Worm (Caenorhabditis elegans): ENCODE measurements around the gene ZC239.15.
"Not testable (repeated sequence)": the region's sequence is repeated elsewhere in the genome, so short reads cannot be mapped to it uniquely, and the experiment has no call there.

Gene ZC239.15

ce11 chrII:3201242-3201641, 23.3 kb downstream of the ZC239.15 start, which contains the start of gene sri-48:
sri-48 (minus strand) TSS chrII:3201342.
- not testable (repeated sequence) for TF ChIP-seq unc-62 (GFP tag; optimal IDR thresholded peaks at IDR 0.05)

ce11 chrII:3198998-3199397, 25.5 kb downstream of the ZC239.15 start, which contains the start of gene sri-51:
sri-51 (minus strand) TSS chrII:3199098.
- TF ChIP-seq unc-62 (GFP tag; optimal IDR thresholded peaks at IDR 0.05) = no peak

- no peak for TF ChIP-seq unc-62 (GFP tag; optimal IDR thresholded peaks at IDR 0.05)
Measured at ce11 chrII:3196966-3197365, 27.6 kb downstream of the ZC239.15 start, which contains the start of gene gcy-15. gcy-15 (minus strand) TSS chrII:3197066.

ce11 chrII:3195739-3196138, 28.8 kb downstream of the ZC239.15 start:
- no peak for TF ChIP-seq unc-62 (GFP tag; optimal IDR thresholded peaks at IDR 0.05)

- TF ChIP-seq unc-62 (GFP tag; optimal IDR thresholded peaks at IDR 0.05) = not testable (repeated sequence)
Measured at ce11 chrII:3191544-3191943, 33.0 kb downstream of the ZC239.15 start, which contains the start of gene Y27F2A.9. Y27F2A.9 (minus strand) TSS chrII:3191644.

- not testable (repeated sequence) for TF ChIP-seq unc-62 (GFP tag; optimal IDR thresholded peaks at IDR 0.05)
Measured at ce11 chrII:3189038-3189437, 35.5 kb downstream of the ZC239.15 start, which contains the start of gene Y27F2A.11. Y27F2A.11 (plus strand) TSS chrII:3189338.

- TF ChIP-seq unc-62 (GFP tag; optimal IDR thresholded peaks at IDR 0.05) = no peak
Measured at ce11 chrII:3185848-3186247, 38.7 kb downstream of the ZC239.15 start.

ce11 chrII:3184858-3185257, 39.7 kb downstream of the ZC239.15 start, which contains the start of gene sri-78:
sri-78 (plus strand) TSS chrII:3185158.
- TF ChIP-seq unc-62 (GFP tag; optimal IDR thresholded peaks at IDR 0.05) = not testable (repeated sequence)

- TF ChIP-seq unc-62 (GFP tag; optimal IDR thresholded peaks at IDR 0.05) = not testable (repeated sequence)
Measured at ce11 chrII:3183300-3183840, 41.2 kb downstream of the ZC239.15 start, which contains the start of the genes Y27F2A.6 and Y27F2A.8. Y27F2A.6 (minus strand) TSS chrII:3183400. Y27F2A.8 (plus strand) TSS chrII:3183790.

- not testable (repeated sequence) for TF ChIP-seq unc-62 (GFP tag; optimal IDR thresholded peaks at IDR 0.05)
Measured at ce11 chrII:3177663-3178062, 46.9 kb downstream of the ZC239.15 start, which contains the start of gene sri-40. sri-40 (plus strand) TSS chrII:3177963.

Data from whole organism, dauer.